ENCODE assay signal across 5 fruit fly cellular contexts in genomic region chr3L:7855778-7856625, dm6.
A peak's percentile ranks its signal among the peaks of the same experiment; 100 is the strongest.
TF ChIP-seq lines count a peak whose summit lies in the region.

No protein-coding gene starts in this region.

- TF ChIP-seq CTCF in whole organism, embryonic (GFP tag; optimal IDR thresholded peaks at IDR 0.05; lab: Kevin White, UChicago) = no peak

TF ChIP-seq in whole organism, adult, 20 proteins besides CTCF, POLR2A, EP300 and RAD21 (continues in another document):
- TF ChIP-seq bab1 (GFP tag; optimal IDR thresholded peaks at IDR 0.05; lab: Kevin White, UChicago) = no peak
- TF ChIP-seq CG33017 (tag; optimal IDR thresholded peaks at IDR 0.05; lab: Kevin White, UChicago) = peak; percentile 92
- peak; percentile 78 for TF ChIP-seq CG12768 (GFP tag; optimal IDR thresholded peaks at IDR 0.05; lab: Kevin White, UChicago)
- TF ChIP-seq CG14711 (tag; optimal IDR thresholded peaks at IDR 0.05; lab: Kevin White, UChicago) = peak; percentile 92
- peak; percentile 96 for TF ChIP-seq CG11617 (GFP tag; optimal IDR thresholded peaks at IDR 0.05; lab: Kevin White, UChicago)
- TF ChIP-seq CG1620 (GFP tag; optimal IDR thresholded peaks at IDR 0.05; lab: Kevin White, UChicago) = peak; percentile 59
- TF ChIP-seq CG7045 (GFP tag; optimal IDR thresholded peaks at IDR 0.05; lab: Kevin White, UChicago) = peak; percentile 91
- peak; percentile 77 for TF ChIP-seq Mnt (GFP tag; optimal IDR thresholded peaks at IDR 0.05; lab: Kevin White, UChicago)
- peak; percentile 94 for TF ChIP-seq CG7101 (tag; optimal IDR thresholded peaks at IDR 0.05; lab: Kevin White, UChicago)
- TF ChIP-seq Crg-1 (GFP tag; optimal IDR thresholded peaks at IDR 0.05; lab: Kevin White, UChicago) = peak; percentile 41
- peak; percentile 75 for TF ChIP-seq pad (GFP tag; optimal IDR thresholded peaks at IDR 0.05; lab: Kevin White, UChicago)
- TF ChIP-seq cic (GFP tag; optimal IDR thresholded peaks at IDR 0.05; lab: Kevin White, UChicago) = peak; percentile 94
- peak; percentile 79 for TF ChIP-seq Hr96 (GFP tag; optimal IDR thresholded peaks at IDR 0.05; lab: Kevin White, UChicago)
- peak; percentile 90 for TF ChIP-seq tj (GFP tag; optimal IDR thresholded peaks at IDR 0.05; lab: Kevin White, UChicago)
- peak; percentile 75 for TF ChIP-seq CG5204 (GFP tag; optimal IDR thresholded peaks at IDR 0.05; lab: Kevin White, UChicago)
- no peak for TF ChIP-seq cnc (optimal IDR thresholded peaks at IDR 0.05; lab: Kevin White, UChicago)
- TF ChIP-seq toe (GFP tag; optimal IDR thresholded peaks at IDR 0.05; lab: Kevin White, UChicago) = peak; percentile 65
- TF ChIP-seq Clk (GFP tag; optimal IDR thresholded peaks at IDR 0.05; lab: Kevin White, UChicago) = peak; percentile 22

TF ChIP-seq in whole organism, embryonic, 481 proteins besides CTCF, POLR2A, EP300 and RAD21 (continues in another document):
- TF ChIP-seq caup (GFP tag; optimal IDR thresholded peaks at IDR 0.05; lab: Kevin White, UChicago; ENCODE audit: severe bottlenecking) (peak; percentile 77), YL-1 (GFP tag; optimal IDR thresholded peaks at IDR 0.05; lab: Kevin White, UChicago) (no peak), CG14441 (GFP tag; IDR thresholded peaks at IDR 0.05; lab: Robert Waterston, UW) (peak; percentile 64), CG7928 (GFP tag; optimal IDR thresholded peaks at IDR 0.05; lab: Kevin White, UChicago) (peak; percentile 48), CG4328 (GFP tag; optimal IDR thresholded peaks at IDR 0.05; lab: Kevin White, UChicago) (peak; percentile 49), ab (GFP tag; optimal IDR thresholded peaks at IDR 0.05; lab: Kevin White, UChicago) (no peak), abd-A (tag; optimal IDR thresholded peaks at IDR 0.05; lab: Kevin White, UChicago) (peak; percentile 30), klu (GFP tag; IDR thresholded peaks at IDR 0.05; lab: Robert Waterston, UW) (peak; percentile 85; the same call in 1 of the 2 replicates), Hey (tag; optimal IDR thresholded peaks at IDR 0.05; lab: Kevin White, UChicago) (no peak), bcd (GFP tag; optimal IDR thresholded peaks at IDR 0.05; lab: Kevin White, UChicago) (peak; percentile 91), slou (GFP tag; optimal IDR thresholded peaks at IDR 0.05; lab: Kevin White, UChicago) (peak; percentile 1), CG2116 (GFP tag; optimal IDR thresholded peaks at IDR 0.05; lab: Kevin White, UChicago) (peak; percentile 53), CG12391 (tag; optimal IDR thresholded peaks at IDR 0.05; lab: Kevin White, UChicago) (peak; percentile 90), CG14014 (GFP tag; IDR thresholded peaks at IDR 0.05; lab: Robert Waterston, UW) (peak; percentile 75), CG17802 (tag; optimal IDR thresholded peaks at IDR 0.05; lab: Kevin White, UChicago) (no peak), CG7839 (tag; optimal IDR thresholded peaks at IDR 0.05; lab: Kevin White, UChicago) (peak; percentile 92), gsb-n (tag; optimal IDR thresholded peaks at IDR 0.05; lab: Kevin White, UChicago) (peak; percentile 69), Fer3 (tag; optimal IDR thresholded peaks at IDR 0.05; lab: Kevin White, UChicago) (peak; percentile 90), CG10366 (GFP tag; IDR thresholded peaks at IDR 0.05; lab: Robert Waterston, UW) (peak; percentile 48)

TF ChIP-seq in whole organism, prepupa, 60 proteins besides CTCF, POLR2A, EP300 and RAD21 (continues in another document):
- TF ChIP-seq cyc (GFP tag; optimal IDR thresholded peaks at IDR 0.05; lab: Kevin White, UChicago) (peak; percentile 47), eg (GFP tag; IDR thresholded peaks at IDR 0.05; lab: Robert Waterston, UW) (peak; percentile 86), Eip75B (GFP tag; optimal IDR thresholded peaks at IDR 0.05; lab: Kevin White, UChicago) (no peak), vri (GFP tag; optimal IDR thresholded peaks at IDR 0.05; lab: Kevin White, UChicago) (peak; percentile 95), CG34406 (GFP tag; optimal IDR thresholded peaks at IDR 0.05; lab: Kevin White, UChicago) (peak; percentile 69), acj6 (GFP tag; optimal IDR thresholded peaks at IDR 0.05; lab: Kevin White, UChicago) (peak; percentile 44), CG6792 (GFP tag; optimal IDR thresholded peaks at IDR 0.05; lab: Kevin White, UChicago) (no peak), esn (GFP tag; optimal IDR thresholded peaks at IDR 0.05; lab: Kevin White, UChicago) (peak; percentile 54), lz (GFP tag; optimal IDR thresholded peaks at IDR 0.05; lab: Kevin White, UChicago) (peak; percentile 14), salr (GFP tag; optimal IDR thresholded peaks at IDR 0.05; lab: Kevin White, UChicago) (peak in 1 of 2 experiments; percentile 80), CG3919 (GFP tag; optimal IDR thresholded peaks at IDR 0.05; lab: Kevin White, UChicago) (peak; percentile 51), CG11294 (GFP tag; IDR thresholded peaks at IDR 0.05; lab: Robert Waterston, UW) (peak; percentile 67; the same call in 1 of the 2 replicates), Eip78C (GFP tag; lab: Kevin White, UChicago) (peak; percentile 79), Sox15 (GFP tag; optimal IDR thresholded peaks at IDR 0.05; lab: Kevin White, UChicago) (peak; percentile 42), CG1621 (tag; optimal IDR thresholded peaks at IDR 0.05; lab: Kevin White, UChicago) (no peak), Ets21C (GFP tag; optimal IDR thresholded peaks at IDR 0.05; lab: Kevin White, UChicago) (no peak), CG10631 (GFP tag; optimal IDR thresholded peaks at IDR 0.05; lab: Kevin White, UChicago) (peak; percentile 55), Sox14 (GFP tag; optimal IDR thresholded peaks at IDR 0.05; lab: Kevin White, UChicago) (no peak), CG6854 (GFP tag; optimal IDR thresholded peaks at IDR 0.05; lab: Kevin White, UChicago) (no peak), svp (GFP tag; lab: Kevin White, UChicago) (peak; percentile 66)

TF ChIP-seq in whole organism, pupa, 21 proteins besides CTCF, POLR2A, EP300 and RAD21 (continues in another document):
- peak; percentile 49 for TF ChIP-seq Snoo (tag; optimal IDR thresholded peaks at IDR 0.05; lab: Kevin White, UChicago)
- TF ChIP-seq Ets98B (GFP tag; IDR thresholded peaks at IDR 0.05; lab: Robert Waterston, UW) = peak; percentile 55
- TF ChIP-seq CG34367 (tag; optimal IDR thresholded peaks at IDR 0.05; lab: Kevin White, UChicago) = peak; percentile 4
- TF ChIP-seq fd96Ca (GFP tag; IDR thresholded peaks at IDR 0.05; lab: Robert Waterston, UW) = peak; percentile 60; the same call in 2 of the 3 replicates
- TF ChIP-seq Pif1A (GFP tag; optimal IDR thresholded peaks at IDR 0.05; lab: Kevin White, UChicago) = peak; percentile 4
- TF ChIP-seq CG32121 (GFP tag; IDR thresholded peaks at IDR 0.05; lab: Robert Waterston, UW) = peak; percentile 69
- no peak for TF ChIP-seq EcR (GFP tag; optimal IDR thresholded peaks at IDR 0.05; lab: Kevin White, UChicago)
- TF ChIP-seq Pif1B (GFP tag; optimal IDR thresholded peaks at IDR 0.05; lab: Kevin White, UChicago) = no peak
- peak; percentile 38 for TF ChIP-seq CG17806 (tag; optimal IDR thresholded peaks at IDR 0.05; lab: Kevin White, UChicago)
- peak; percentile 68 for TF ChIP-seq CG8159 (tag; optimal IDR thresholded peaks at IDR 0.05; lab: Kevin White, UChicago)
- TF ChIP-seq D1 (tag; optimal IDR thresholded peaks at IDR 0.05; lab: Kevin White, UChicago) = no peak
- TF ChIP-seq CG14655 (GFP tag; optimal IDR thresholded peaks at IDR 0.05; lab: Kevin White, UChicago) = peak; percentile 72
- TF ChIP-seq CG8301 (tag; optimal IDR thresholded peaks at IDR 0.05; lab: Kevin White, UChicago) = peak; percentile 46
- TF ChIP-seq CG4496 (GFP tag; IDR thresholded peaks at IDR 0.05; lab: Robert Waterston, UW) = peak; percentile 40; the same call in 2 of the 3 replicates
- TF ChIP-seq CG15710 (tag; optimal IDR thresholded peaks at IDR 0.05; lab: Kevin White, UChicago) = no peak
- TF ChIP-seq CG13204 (GFP tag; optimal IDR thresholded peaks at IDR 0.05; lab: Kevin White, UChicago) = no peak
- TF ChIP-seq CG9948 (tag; optimal IDR thresholded peaks at IDR 0.05; lab: Kevin White, UChicago) = peak; percentile 57
- TF ChIP-seq gl (tag; optimal IDR thresholded peaks at IDR 0.05; lab: Kevin White, UChicago) = no peak
- TF ChIP-seq CG10348 (GFP tag; IDR thresholded peaks at IDR 0.05; lab: Robert Waterston, UW) = peak; percentile 10; the same call in 1 of the 2 replicates
- TF ChIP-seq CG12605 (GFP tag; IDR thresholded peaks at IDR 0.05; lab: Robert Waterston, UW) = 0 out of 2 replicates have a peak, but pooled peaks have one; percentile 79

TF ChIP-seq in whole organism, wandering third instar larva, 38 proteins besides CTCF, POLR2A, EP300 and RAD21 (continues in another document):
- peak; percentile 15 for TF ChIP-seq brk (GFP tag; optimal IDR thresholded peaks at IDR 0.05; lab: Kevin White, UChicago)
- peak; percentile 1 for TF ChIP-seq Hr83 (GFP tag; optimal IDR thresholded peaks at IDR 0.05; lab: Kevin White, UChicago; ENCODE audit: poor library complexity, severe bottlenecking)
- no peak for TF ChIP-seq Hr78 (GFP tag; optimal IDR thresholded peaks at IDR 0.05; lab: Kevin White, UChicago)
- TF ChIP-seq dl (GFP tag; optimal IDR thresholded peaks at IDR 0.05; lab: Kevin White, UChicago; ENCODE audit: insufficient read depth in 1 of 2, partially characterized antibody in 2 of 2) = peak; percentile 43 to 56
- TF ChIP-seq Abd-B (GFP tag; optimal IDR thresholded peaks at IDR 0.05; lab: Kevin White, UChicago) = no peak
- TF ChIP-seq Mio (GFP tag; optimal IDR thresholded peaks at IDR 0.05; lab: Kevin White, UChicago) = no peak
- peak; percentile 12 for TF ChIP-seq Vsx2 (GFP tag; optimal IDR thresholded peaks at IDR 0.05; lab: Kevin White, UChicago; ENCODE audit: partially characterized antibody)
- TF ChIP-seq GATAd (GFP tag; optimal IDR thresholded peaks at IDR 0.05; lab: Kevin White, UChicago) = no peak
- no peak for TF ChIP-seq lola (GFP tag; optimal IDR thresholded peaks at IDR 0.05; lab: Kevin White, UChicago)
- TF ChIP-seq CG9705 (GFP tag; optimal IDR thresholded peaks at IDR 0.05; lab: Kevin White, UChicago) = no peak
- peak; percentile 39 for TF ChIP-seq ey (GFP tag; optimal IDR thresholded peaks at IDR 0.05; lab: Kevin White, UChicago)
- TF ChIP-seq Dfd (GFP tag; optimal IDR thresholded peaks at IDR 0.05; lab: Kevin White, UChicago) = no peak
- TF ChIP-seq Dif (GFP tag; optimal IDR thresholded peaks at IDR 0.05; lab: Kevin White, UChicago; ENCODE audit: partially characterized antibody) = peak; percentile 56
- TF ChIP-seq pan (optimal IDR thresholded peaks at IDR 0.05; lab: Kevin White, UChicago) = no peak
- no peak for TF ChIP-seq Rel (GFP tag; optimal IDR thresholded peaks at IDR 0.05; lab: Kevin White, UChicago)
- peak; percentile 13 for TF ChIP-seq Rel (tag; optimal IDR thresholded peaks at IDR 0.05; lab: Kevin White, UChicago)
- TF ChIP-seq foxo (GFP tag; optimal IDR thresholded peaks at IDR 0.05; lab: Kevin White, UChicago) = peak in 1 of 2 experiments; percentile 71
- TF ChIP-seq Myc (optimal IDR thresholded peaks at IDR 0.05; lab: Kevin White, UChicago) = no peak
- peak; percentile 63 for TF ChIP-seq sv (GFP tag; optimal IDR thresholded peaks at IDR 0.05; lab: Kevin White, UChicago)
- TF ChIP-seq fru (GFP tag; optimal IDR thresholded peaks at IDR 0.05; lab: Kevin White, UChicago) = peak; percentile 32
- TF ChIP-seq tai (GFP tag; optimal IDR thresholded peaks at IDR 0.05; lab: Kevin White, UChicago) = no peak
- peak; percentile 69 for TF ChIP-seq dmrt93B (GFP tag; optimal IDR thresholded peaks at IDR 0.05; lab: Kevin White, UChicago)
